Worm (Caenorhabditis elegans): Measurements from ENCODE around the gene lipl-2.

Gene lipl-2

DNA sequence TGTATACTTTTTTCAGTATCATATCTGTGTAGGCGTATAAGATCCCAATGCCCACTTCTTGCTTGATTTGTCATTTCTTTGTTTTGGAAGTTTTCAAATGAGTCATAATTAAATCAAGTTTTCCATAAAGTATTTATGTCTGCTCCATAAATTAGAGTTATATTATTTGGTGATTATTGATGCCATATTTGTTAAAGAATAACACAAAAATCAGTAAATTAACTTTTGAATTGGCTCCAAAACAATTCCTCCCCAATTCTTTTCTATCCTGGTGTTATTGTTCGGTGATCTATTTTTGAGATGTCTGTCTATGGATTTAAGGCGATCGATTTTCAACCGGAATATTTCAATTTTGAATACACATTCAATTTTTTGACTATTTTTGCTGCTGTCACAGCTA, 13.8 kb downstream of the lipl-2 start, which contains the start of gene sru-37:
Gene sru-37, plus strand, starts transcription at position 301 of the 400 bp plus-strand sequence.
- TF ChIP-seq hmg-4 (GFP tag; optimal IDR thresholded peaks at IDR 0.05), result no peak
- no peak for TF ChIP-seq pes-1 (GFP tag; IDR thresholded peaks at IDR 0.05)
- TF ChIP-seq tbx-37 (GFP tag; conservative IDR thresholded peaks at IDR 0.05), result no peak
- no peak for TF ChIP-seq B0310.2 (tag; optimal IDR thresholded peaks at IDR 0.05)
- no peak for TF ChIP-seq sea-1 (GFP tag; conservative IDR thresholded peaks at IDR 0.05)
- TF ChIP-seq hmbx-1 (tag; optimal IDR thresholded peaks at IDR 0.05), result no peak
- no peak for TF ChIP-seq aly-1 (tag; optimal IDR thresholded peaks at IDR 0.05)
- TF ChIP-seq flt-1 (GFP tag; IDR thresholded peaks at IDR 0.05), result no peak
- no peak for TF ChIP-seq ceh-36 (tag; optimal IDR thresholded peaks at IDR 0.05)
- TF ChIP-seq ama-1 (optimal IDR thresholded peaks at IDR 0.05), result no peak
- no peak for TF ChIP-seq tra-4 (tag; optimal IDR thresholded peaks at IDR 0.05)
- no peak for TF ChIP-seq ceh-13 (GFP tag; optimal IDR thresholded peaks at IDR 0.05)
- TF ChIP-seq hnd-1 (tag; optimal IDR thresholded peaks at IDR 0.05), result no peak
- TF ChIP-seq F13C5.2 (tag; optimal IDR thresholded peaks at IDR 0.05), result no peak
- no peak for TF ChIP-seq ets-7 (tag; optimal IDR thresholded peaks at IDR 0.05)

ce11 chrV:9811154-9811553, 19.8 kb downstream of the lipl-2 start, which contains the start of gene sru-29:
Gene sru-29 (plus strand): TSS chrV:9811454.
- TF ChIP-seq ceh-36 (tag; optimal IDR thresholded peaks at IDR 0.05) (no peak), F13C5.2 (tag; optimal IDR thresholded peaks at IDR 0.05) (no peak), ets-7 (tag; optimal IDR thresholded peaks at IDR 0.05) (no peak), hmbx-1 (tag; optimal IDR thresholded peaks at IDR 0.05) (no peak), ceh-13 (GFP tag; optimal IDR thresholded peaks at IDR 0.05) (no peak), flt-1 (GFP tag; IDR thresholded peaks at IDR 0.05) (no peak), aly-1 (tag; optimal IDR thresholded peaks at IDR 0.05) (no peak), scrt-1 (GFP tag; IDR thresholded peaks at IDR 0.05) (no peak), pes-1 (GFP tag; IDR thresholded peaks at IDR 0.05) (no peak), hmg-4 (GFP tag; optimal IDR thresholded peaks at IDR 0.05) (no peak), ama-1 (optimal IDR thresholded peaks at IDR 0.05) (no peak), tra-4 (tag; optimal IDR thresholded peaks at IDR 0.05) (no peak), tbx-37 (GFP tag; conservative IDR thresholded peaks at IDR 0.05) (no peak), B0310.2 (tag; optimal IDR thresholded peaks at IDR 0.05) (no peak), tbx-11 (GFP tag; IDR thresholded peaks at IDR 0.05) (no peak), sea-1 (GFP tag; conservative IDR thresholded peaks at IDR 0.05) (no peak), hnd-1 (tag; optimal IDR thresholded peaks at IDR 0.05) (no peak)

DNA sequence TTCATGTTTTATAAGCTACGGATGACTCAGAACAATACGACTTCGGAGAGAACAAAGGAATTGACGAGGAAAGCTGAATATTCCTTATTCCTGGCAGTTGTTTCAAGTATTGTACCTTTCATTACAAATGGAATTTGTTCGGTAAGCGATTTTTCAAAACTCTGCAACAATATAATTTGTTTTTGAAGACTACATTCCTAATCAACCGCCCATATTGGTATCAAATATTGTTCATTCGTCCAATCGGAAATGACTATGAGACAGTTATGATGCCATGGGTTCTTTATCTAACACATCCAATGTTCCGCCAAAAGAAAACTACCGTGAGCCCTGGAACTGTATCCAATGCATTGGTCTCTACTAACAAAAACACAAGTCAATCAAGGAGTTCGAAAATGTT, 20.8 kb downstream of the lipl-2 start:
- no peak for TF ChIP-seq ets-7 (tag; optimal IDR thresholded peaks at IDR 0.05)
- TF ChIP-seq sea-1 (GFP tag; conservative IDR thresholded peaks at IDR 0.05), result no peak
- no peak for TF ChIP-seq ama-1 (optimal IDR thresholded peaks at IDR 0.05)
- TF ChIP-seq F13C5.2 (tag; optimal IDR thresholded peaks at IDR 0.05), result no peak
- TF ChIP-seq B0310.2 (tag; optimal IDR thresholded peaks at IDR 0.05), result no peak
- TF ChIP-seq hmbx-1 (tag; optimal IDR thresholded peaks at IDR 0.05), result no peak
- TF ChIP-seq ceh-13 (GFP tag; optimal IDR thresholded peaks at IDR 0.05), result no peak

DNA sequence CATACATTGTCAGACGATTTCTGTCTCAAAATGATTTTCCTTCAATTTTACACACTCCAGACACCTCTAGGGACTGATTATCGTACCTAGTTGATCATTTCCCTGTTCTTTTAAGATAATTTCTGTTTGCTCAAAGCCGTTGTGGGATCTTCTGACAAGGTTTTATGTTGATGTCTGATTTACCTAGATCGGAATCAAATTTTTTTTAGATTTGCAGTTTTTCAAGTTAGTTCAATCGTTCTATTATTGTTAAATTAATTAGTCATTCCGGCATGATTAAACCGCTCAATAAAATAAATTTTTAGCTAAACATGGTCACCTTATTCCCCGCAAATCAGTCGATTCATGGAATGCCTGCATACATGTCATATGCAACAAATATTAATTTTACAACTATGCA, 22.2 kb downstream of the lipl-2 start, which contains the start of gene sru-30:
Gene sru-30, plus strand, starts transcription at position 301 of the 400 bp plus-strand sequence.
- TF ChIP-seq sea-1 (GFP tag; conservative IDR thresholded peaks at IDR 0.05) (no peak), ceh-13 (GFP tag; optimal IDR thresholded peaks at IDR 0.05) (no peak), scrt-1 (GFP tag; IDR thresholded peaks at IDR 0.05) (no peak), tbx-11 (GFP tag; IDR thresholded peaks at IDR 0.05) (no peak), B0310.2 (tag; optimal IDR thresholded peaks at IDR 0.05) (no peak), flt-1 (GFP tag; IDR thresholded peaks at IDR 0.05) (no peak), tbx-37 (GFP tag; conservative IDR thresholded peaks at IDR 0.05) (no peak)

DNA sequence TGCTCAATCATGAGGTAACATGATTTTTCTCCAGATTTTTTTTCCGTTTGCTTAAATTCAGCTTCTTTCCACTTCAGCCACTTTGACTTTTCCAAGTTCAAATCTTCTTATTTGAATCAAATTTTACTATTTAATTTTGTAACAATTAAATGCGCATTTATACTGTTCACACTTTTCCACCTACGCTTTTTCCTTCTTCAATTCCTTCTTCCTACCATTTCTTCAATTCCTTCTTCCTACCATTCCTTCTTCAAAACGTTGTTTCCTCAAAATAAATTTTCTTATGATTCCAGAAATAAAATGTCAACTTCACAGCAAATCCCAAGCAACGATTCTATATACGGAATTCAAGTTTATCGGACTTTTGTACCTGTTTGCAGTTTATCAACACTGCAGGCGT, 25.0 kb downstream of the lipl-2 start, which contains the start of gene sru-31:
Gene sru-31, plus strand, starts transcription at position 301 of the 400 bp plus-strand sequence.
- TF ChIP-seq hmbx-1 (tag; optimal IDR thresholded peaks at IDR 0.05) (no peak), F13C5.2 (tag; optimal IDR thresholded peaks at IDR 0.05) (no peak), ets-7 (tag; optimal IDR thresholded peaks at IDR 0.05) (no peak), ceh-36 (tag; optimal IDR thresholded peaks at IDR 0.05) (no peak), ceh-13 (GFP tag; optimal IDR thresholded peaks at IDR 0.05) (no peak), scrt-1 (GFP tag; IDR thresholded peaks at IDR 0.05) (no peak), hmg-4 (GFP tag; optimal IDR thresholded peaks at IDR 0.05) (no peak), pes-1 (GFP tag; IDR thresholded peaks at IDR 0.05) (no peak), tbx-37 (GFP tag; conservative IDR thresholded peaks at IDR 0.05) (no peak), flt-1 (GFP tag; IDR thresholded peaks at IDR 0.05) (no peak), tbx-11 (GFP tag; IDR thresholded peaks at IDR 0.05) (no peak)

ce11 chrV:9821724-9822123, 30.4 kb downstream of the lipl-2 start, which contains the start of gene str-193:
Gene str-193 (minus strand): TSS chrV:9821824.
- no peak for TF ChIP-seq ceh-13 (GFP tag; optimal IDR thresholded peaks at IDR 0.05)

- no peak for TF ChIP-seq hnd-1 (tag; optimal IDR thresholded peaks at IDR 0.05)
- TF ChIP-seq ama-1 (optimal IDR thresholded peaks at IDR 0.05), result no peak
- no peak for TF ChIP-seq tbx-37 (GFP tag; conservative IDR thresholded peaks at IDR 0.05)
- TF ChIP-seq F13C5.2 (tag; optimal IDR thresholded peaks at IDR 0.05), result no peak
- TF ChIP-seq ceh-36 (tag; optimal IDR thresholded peaks at IDR 0.05), result no peak
- TF ChIP-seq hmbx-1 (tag; optimal IDR thresholded peaks at IDR 0.05), result no peak
- TF ChIP-seq tbx-11 (GFP tag; IDR thresholded peaks at IDR 0.05), result no peak
- TF ChIP-seq ets-7 (tag; optimal IDR thresholded peaks at IDR 0.05), result no peak
Measured at ce11 chrV:9824149-9824548, 32.8 kb downstream of the lipl-2 start, which contains the start of gene str-2. Gene str-2 (minus strand): TSS chrV:9824249.

DNA sequence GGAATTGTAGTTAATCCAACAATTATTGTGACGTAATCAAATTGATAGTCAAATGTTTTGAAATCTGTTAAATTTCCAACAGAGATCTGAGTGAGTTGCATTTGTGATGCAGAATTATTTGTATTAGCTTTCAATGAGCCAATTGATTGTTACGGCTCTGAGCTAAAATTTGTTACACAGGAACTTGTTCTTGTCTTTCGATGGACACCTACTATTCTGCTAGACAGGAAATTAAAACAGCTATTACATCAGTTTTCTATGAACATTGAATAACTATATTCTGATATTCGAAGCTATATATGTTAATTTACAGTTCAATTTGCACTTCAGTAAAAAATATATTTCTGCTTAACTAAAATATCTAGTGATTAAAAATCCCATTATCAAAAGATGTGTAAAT, 42.5 kb downstream of the lipl-2 start, which contains the start of gene sru-40:
Gene sru-40, minus strand, starts transcription at position 101 of the 400 bp plus-strand sequence.
- no peak for TF ChIP-seq ama-1 (optimal IDR thresholded peaks at IDR 0.05)
- no peak for TF ChIP-seq B0310.2 (tag; optimal IDR thresholded peaks at IDR 0.05)
- TF ChIP-seq tbx-11 (GFP tag; IDR thresholded peaks at IDR 0.05), result no peak
- no peak for TF ChIP-seq tbx-37 (GFP tag; conservative IDR thresholded peaks at IDR 0.05)
- no peak for TF ChIP-seq hnd-1 (tag; optimal IDR thresholded peaks at IDR 0.05)
- TF ChIP-seq ceh-13 (GFP tag; optimal IDR thresholded peaks at IDR 0.05), result no peak
- no peak for TF ChIP-seq tra-4 (tag; optimal IDR thresholded peaks at IDR 0.05)
- no peak for TF ChIP-seq sea-1 (GFP tag; conservative IDR thresholded peaks at IDR 0.05)
